Worm (Caenorhabditis elegans) whole organism, L3 larva: ENCODE data around the gene C53B7.6.

Experiments
- R02D3.7 ChIP-seq: fragments of 150-350 bp; optimal IDR thresholded peaks from 2 replicates; lab custom pipeline; 2014; ENCODE audit warnings: missing biosample characterization, missing genetic modification characterization
- aly-2 ChIP-seq: fragments of 150-350 bp; optimal IDR thresholded peaks from 2 replicates; lab custom pipeline; 2014; ENCODE audit warnings: missing biosample characterization, missing genetic modification characterization
- ceh-16 ChIP-seq: sonication (generic microtip); optimal IDR thresholded peaks from 2 replicates; lab custom pipeline; 2017; ENCODE audit warnings: missing biosample characterization, missing genetic modification characterization
- ceh-9 ChIP-seq: sonication (generic microtip); optimal IDR thresholded peaks from 2 replicates; lab custom pipeline; 2018; ENCODE audit warnings: missing biosample characterization, missing genetic modification characterization
- daf-12 ChIP-seq: fragments of 150-350 bp; optimal IDR thresholded peaks from 2 replicates; lab custom pipeline; 2014; ENCODE audit warnings: missing biosample characterization, missing genetic modification reagents, missing genetic modification characterization
- egl-5 ChIP-seq: fragments of 150-350 bp; optimal IDR thresholded peaks from 2 replicates; lab custom pipeline; 2017; ENCODE audit warnings: missing biosample characterization, missing genetic modification reagents, missing genetic modification characterization, inconsistent platforms
- elt-2 ChIP-seq: sonication (generic microtip); optimal IDR thresholded peaks from 2 replicates; lab custom pipeline; 2016; ENCODE audit warnings: missing genetic modification reagents, mild to moderate bottlenecking, missing genetic modification characterization, missing compliant biosample characterization
- elt-3 ChIP-seq, 3 experiments: fragments of 150-350 bp in 1 of 3; sonication (generic microtip) in 2 of 3; optimal IDR thresholded peaks; 2 replicates in 2 of 3; 4 replicates in 1 of 3; lab custom pipeline; 2014 to 2017; ENCODE audit warnings: missing biosample characterization in 3 of 3, missing genetic modification characterization in 3 of 3
- fkh-2 ChIP-seq: fragments of 150-350 bp; optimal IDR thresholded peaks from 2 replicates; lab custom pipeline; 2014; ENCODE audit warnings: missing biosample characterization, missing genetic modification reagents, missing genetic modification characterization
- fos-1 ChIP-seq: fragments of 150-350 bp; optimal IDR thresholded peaks from 2 replicates; lab custom pipeline; 2014; ENCODE audit warnings: missing biosample characterization, missing genetic modification characterization
- jun-1 ChIP-seq: fragments of 150-350 bp; optimal IDR thresholded peaks from 2 replicates; lab custom pipeline; 2014; ENCODE audit warnings: missing biosample characterization, missing genetic modification reagents, missing genetic modification characterization
- lin-39 ChIP-seq: fragments of 150-350 bp; optimal IDR thresholded peaks from 2 replicates; lab custom pipeline; 2018; ENCODE audit warnings: missing biosample characterization, missing genetic modification reagents, missing genetic modification characterization
- mdl-1 ChIP-seq: fragments of 150-350 bp; optimal IDR thresholded peaks from 2 replicates; lab custom pipeline; 2014; ENCODE audit warnings: missing biosample characterization, missing genetic modification characterization
- nfya-1 ChIP-seq: sonication (generic microtip); optimal IDR thresholded peaks from 2 replicates; lab custom pipeline; 2017; ENCODE audit warnings: missing genetic modification characterization, mild to moderate bottlenecking, missing compliant biosample characterization, antibody characterized with exemption, moderate library complexity; ENCODE audit not compliant: insufficient read depth
- nhr-11 ChIP-seq: fragments of 150-350 bp; optimal IDR thresholded peaks from 2 replicates; lab custom pipeline; 2014; ENCODE audit warnings: missing biosample characterization, missing genetic modification characterization
- nhr-12 ChIP-seq: fragments of 150-350 bp; optimal IDR thresholded peaks from 2 replicates; lab custom pipeline; 2014; ENCODE audit warnings: missing biosample characterization, missing genetic modification characterization
- nhr-23 ChIP-seq: fragments of 150-350 bp; optimal IDR thresholded peaks from 2 replicates; lab custom pipeline; 2014; ENCODE audit warnings: missing biosample characterization, missing genetic modification reagents, missing genetic modification characterization
- nhr-25 ChIP-seq: sonication (generic microtip); optimal IDR thresholded peaks from 2 replicates; lab custom pipeline; 2017; ENCODE audit warnings: missing biosample characterization, missing genetic modification characterization
- nhr-28 ChIP-seq: fragments of 150-350 bp; optimal IDR thresholded peaks from 2 replicates; lab custom pipeline; 2014; ENCODE audit warnings: missing biosample characterization, missing genetic modification characterization
- nhr-67 ChIP-seq: fragments of 150-350 bp; optimal IDR thresholded peaks from 2 replicates; lab custom pipeline; 2014; ENCODE audit warnings: missing biosample characterization, missing genetic modification characterization
- nhr-76 ChIP-seq: fragments of 150-350 bp; sonication (generic microtip); optimal IDR thresholded peaks from 5 replicates; lab custom pipeline; 2014; ENCODE audit warnings: missing biosample characterization, missing genetic modification characterization
- nhr-77 ChIP-seq: fragments of 150-350 bp; optimal IDR thresholded peaks from 2 replicates; lab custom pipeline; 2014; ENCODE audit warnings: missing biosample characterization, missing genetic modification characterization
- pha-4 ChIP-seq: fragments of 150-350 bp; optimal IDR thresholded peaks from 2 replicates; lab custom pipeline; 2014; ENCODE audit warnings: missing biosample characterization, missing genetic modification reagents, missing genetic modification characterization
- tbx-2 ChIP-seq: sonication (generic microtip); optimal IDR thresholded peaks from 2 replicates; lab custom pipeline; 2016; ENCODE audit warnings: mild to moderate bottlenecking, missing genetic modification characterization, missing compliant biosample characterization
- zag-1 ChIP-seq: fragments of 150-350 bp; optimal IDR thresholded peaks from 2 replicates; lab custom pipeline; 2014; ENCODE audit warnings: missing biosample characterization, missing genetic modification characterization
- ztf-11 ChIP-seq: fragments of 150-350 bp; optimal IDR thresholded peaks from 2 replicates; lab custom pipeline; 2014; ENCODE audit warnings: missing biosample characterization, missing genetic modification characterization
- ztf-4 ChIP-seq: fragments of 150-350 bp; optimal IDR thresholded peaks from 2 replicates; lab custom pipeline; 2014; ENCODE audit warnings: missing biosample characterization, missing genetic modification characterization

C53B7.6 gene

ce11 chrX:6825840-6826239, 42.7 kb downstream of the C53B7.6 start, which contains the start of gene F41B4.1:
F41B4.1 (minus strand) TSS chrX:6825862.
- no peak for TF ChIP-seq nhr-25 (tag; lab: Kevin White, UChicago)
- TF ChIP-seq egl-5 (tag; lab: Kevin White, UChicago): peak; percentile 46
- TF ChIP-seq lin-39 (tag; lab: Kevin White, UChicago): peak; percentile 76
- no peak for TF ChIP-seq daf-12 (tag; lab: Kevin White, UChicago)
- TF ChIP-seq nfya-1 (tag; lab: Kevin White, UChicago): peak; percentile 35
- no peak for TF ChIP-seq mdl-1 (tag; lab: Kevin White, UChicago)
- no peak for TF ChIP-seq nhr-77 (tag; lab: Kevin White, UChicago)
- TF ChIP-seq zag-1: no peak
- TF ChIP-seq ztf-11 (tag; lab: Kevin White, UChicago): no peak
- TF ChIP-seq, all 47 proteins: peak for 3

- TF ChIP-seq nhr-76 (tag; lab: Kevin White, UChicago) (no peak), ceh-16 (tag; lab: Kevin White, UChicago) (no peak), fos-1 (tag; lab: Kevin White, UChicago) (no peak), R02D3.7 (tag; lab: Kevin White, UChicago) (no peak), ztf-4 (tag; lab: Kevin White, UChicago) (no peak), nhr-25 (tag; lab: Kevin White, UChicago) (no peak)
These were observed 45.2 kb downstream of the C53B7.6 start, which contains the start of gene gei-15 for ce11 chrX:6823218-6823979. gei-15 (minus strand) TSS chrX:6823268.

- TF ChIP-seq mdl-1 (tag; lab: Kevin White, UChicago) (no peak), nhr-11 (no peak), ztf-11 (tag; lab: Kevin White, UChicago) (no peak), nhr-67 (no peak), egl-5 (tag; lab: Kevin White, UChicago) (peak; percentile 11)
These were observed 46.0 kb downstream of the C53B7.6 start for ce11 chrX:6822552-6822951.

- TF ChIP-seq elt-2 (tag; lab: Kevin White, UChicago) (peak; percentile 49), tbx-2 (no peak), pha-4 (tag; lab: Kevin White, UChicago) (peak; percentile 57)
These were observed 48.9 kb downstream of the C53B7.6 start for ce11 chrX:6819633-6820032.

- TF ChIP-seq ztf-4 (tag; lab: Kevin White, UChicago): no peak
- no peak for TF ChIP-seq nhr-67
- no peak for TF ChIP-seq nhr-76 (tag; lab: Kevin White, UChicago)
- no peak for TF ChIP-seq jun-1 (tag; lab: Kevin White, UChicago)
- TF ChIP-seq zag-1: no peak
- TF ChIP-seq nhr-28 (tag; lab: Kevin White, UChicago): no peak
- TF ChIP-seq nhr-77 (tag; lab: Kevin White, UChicago): no peak
- no peak for TF ChIP-seq ceh-9 (tag; lab: Kevin White, UChicago)
- TF ChIP-seq nhr-12 (tag; lab: Kevin White, UChicago): no peak
- TF ChIP-seq elt-3 (tag; optimal IDR thresholded peaks at IDR 0.05; lab: Kevin White, UChicago): no peak
- no peak for TF ChIP-seq fkh-2
- no peak for TF ChIP-seq mdl-1 (tag; lab: Kevin White, UChicago)
- no peak for TF ChIP-seq nhr-23 (tag; lab: Kevin White, UChicago)
- no peak for TF ChIP-seq nhr-25 (tag; lab: Kevin White, UChicago)
- TF ChIP-seq R02D3.7 (tag; lab: Kevin White, UChicago): no peak
- no peak for TF ChIP-seq aly-2 (tag; lab: Kevin White, UChicago)
- TF ChIP-seq ceh-16 (tag; lab: Kevin White, UChicago): no peak
- TF ChIP-seq, all 47 proteins: peak for 0
These were observed 49.4 kb downstream of the C53B7.6 start for ce11 chrX:6819135-6819534.
